Worm (Caenorhabditis elegans) whole organism, L4 larva: ENCODE results near the gene Y7A5A.20.

ENCODE experiments used
- D1046.2 ChIP-seq: fragments of 200-800 bp; sonication (Bioruptor generic); IDR thresholded peaks from 2 replicates; pipeline ENCODE4 v1.3.6; 2022; ENCODE audit warnings: missing genetic modification characterization, missing compliant biosample characterization
- F26F4.8 ChIP-seq: fragments of 200-800 bp; sonication (Bioruptor generic); conservative IDR thresholded peaks from 2 replicates; pipeline ENCODE4 v1.3.6; 2022; ENCODE audit warnings: missing genetic modification characterization, missing compliant biosample characterization
- F37D6.2 ChIP-seq: sonication (generic microtip); optimal IDR thresholded peaks from 2 replicates; lab custom pipeline; 2016; ENCODE audit warnings: mild to moderate bottlenecking, missing genetic modification characterization, missing compliant biosample characterization
- F49E8.2 ChIP-seq: sonication (generic microtip); optimal IDR thresholded peaks from 2 replicates; lab custom pipeline; 2016; ENCODE audit warnings: missing compliant biosample characterization, mild to moderate bottlenecking, missing genetic modification characterization, borderline replicate concordance
- R02D3.7 ChIP-seq: fragments of 150-350 bp; sonication (generic microtip); optimal IDR thresholded peaks from 3 replicates; lab custom pipeline; 2014; ENCODE audit warnings: missing biosample characterization, missing genetic modification characterization
- T20F7.1 ChIP-seq: fragments of 200-800 bp; sonication (Bioruptor generic); optimal IDR thresholded peaks from 2 replicates; lab custom pipeline; 2018; ENCODE audit warnings: mild to moderate bottlenecking, missing genetic modification characterization, missing compliant biosample characterization
- T26A8.4 ChIP-seq: fragments of 200-800 bp; sonication (Bioruptor generic); IDR thresholded peaks from 2 replicates; pipeline ENCODE4 v1.3.6; 2022; ENCODE audit warnings: missing genetic modification characterization, missing compliant biosample characterization
- Y105C5A.15 ChIP-seq: fragments of 200-800 bp; sonication (Bioruptor generic); IDR thresholded peaks from 2 replicates; pipeline ENCODE4 v1.3.6; 2022; ENCODE audit warnings: missing genetic modification characterization, missing compliant biosample characterization
- aha-1 ChIP-seq: fragments of 150-350 bp; peaks from one replicate; lab custom pipeline; 2014; ENCODE audit warnings: missing biosample characterization, missing genetic modification characterization
- ceh-20 ChIP-seq: fragments of 200-800 bp; sonication (Bioruptor generic); IDR thresholded peaks from 2 replicates; pipeline ENCODE4 v1.3.6; 2022; ENCODE audit warnings: missing genetic modification reagents, missing genetic modification characterization, missing compliant biosample characterization
- ceh-82 ChIP-seq: sonication (generic microtip); optimal IDR thresholded peaks from 2 replicates; lab custom pipeline; 2017; ENCODE audit warnings: missing biosample characterization, missing genetic modification characterization
- daf-16 ChIP-seq, 3 experiments: sonication (generic microtip); optimal IDR thresholded peaks; 2 replicates each; lab custom pipeline; 2016 to 2017; ENCODE audit warnings: missing genetic modification characterization in 3 of 3, missing genetic modification reagents in 3 of 3, mild to moderate bottlenecking in 2 of 3, missing compliant biosample characterization in 2 of 3, missing biosample characterization in 1 of 3, moderate library complexity in 1 of 3
- daf-8 ChIP-seq: fragments of 200-800 bp; sonication (Bioruptor generic); IDR thresholded peaks from 2 replicates; pipeline ENCODE4 v1.3.6; 2022; ENCODE audit warnings: missing genetic modification characterization, missing compliant biosample characterization
- dmd-6 ChIP-seq: fragments of 200-800 bp; sonication (Bioruptor generic); IDR thresholded peaks from 2 replicates; pipeline ENCODE4 v1.3.6; 2022; ENCODE audit warnings: missing genetic modification reagents, missing genetic modification characterization, missing compliant biosample characterization
- dmd-8 ChIP-seq: fragments of 200-800 bp; sonication (Bioruptor generic); IDR thresholded peaks from 2 replicates; pipeline ENCODE4 v1.3.6; 2022; ENCODE audit warnings: missing genetic modification characterization, missing compliant biosample characterization
- dmd-9 ChIP-seq: fragments of 200-800 bp; sonication (Bioruptor generic); IDR thresholded peaks from 2 replicates; pipeline ENCODE4 v1.3.6; 2022; ENCODE audit warnings: missing genetic modification reagents, missing genetic modification characterization, missing compliant biosample characterization
- dpl-1 ChIP-seq: fragments of 150-350 bp; optimal IDR thresholded peaks from 2 replicates; lab custom pipeline; 2014; ENCODE audit warnings: missing biosample characterization, missing genetic modification reagents, missing genetic modification characterization
- dve-1 ChIP-seq: sonication (generic microtip); optimal IDR thresholded peaks from 2 replicates; lab custom pipeline; 2017; ENCODE audit warnings: antibody characterized with exemption, mild to moderate bottlenecking, missing genetic modification characterization, missing compliant biosample characterization; ENCODE audit not compliant: insufficient read depth
- hif-1 ChIP-seq, 2 experiments: sonication (generic microtip); optimal IDR thresholded peaks; 2 replicates each; lab custom pipeline; 2016 to 2017; ENCODE audit warnings: missing compliant biosample characterization in 2 of 2, missing genetic modification characterization in 2 of 2, missing genetic modification reagents in 2 of 2, missing genotype in 2 of 2, mild to moderate bottlenecking in 1 of 2
- hlh-30 ChIP-seq: sonication (generic microtip); optimal IDR thresholded peaks from 2 replicates; lab custom pipeline; 2017; ENCODE audit warnings: antibody characterized with exemption, mild to moderate bottlenecking, missing genetic modification characterization, missing compliant biosample characterization; ENCODE audit not compliant: insufficient read depth
- hmg-1.1 ChIP-seq: fragments of 200-800 bp; sonication (Bioruptor generic); IDR thresholded peaks from 2 replicates; pipeline ENCODE4 v1.3.6; 2022; ENCODE audit warnings: missing genetic modification reagents, missing genetic modification characterization, missing compliant biosample characterization
- lin-1 ChIP-seq: fragments of 200-800 bp; sonication (Bioruptor generic); IDR thresholded peaks from 2 replicates; pipeline ENCODE4 v1.3.6; 2022; ENCODE audit warnings: missing genetic modification reagents, missing genetic modification characterization, missing compliant biosample characterization
- lin-13 ChIP-seq: fragments of 150-350 bp; optimal IDR thresholded peaks from 2 replicates; lab custom pipeline; 2014; ENCODE audit warnings: missing biosample characterization, missing genetic modification reagents, missing genetic modification characterization
- lin-15B ChIP-seq: fragments of 150-350 bp; sonication (generic microtip); optimal IDR thresholded peaks from 3 replicates; lab custom pipeline; 2014; ENCODE audit warnings: missing biosample characterization, missing genetic modification characterization
- lin-38 ChIP-seq: fragments of 200-800 bp; sonication (Bioruptor generic); IDR thresholded peaks from 2 replicates; pipeline ENCODE4 v1.3.6; 2022; ENCODE audit warnings: missing genetic modification reagents, missing genetic modification characterization, missing compliant biosample characterization
- lsy-2 ChIP-seq, 2 experiments: fragments of 150-350 bp in 1 of 2; sonication (generic microtip) in 1 of 2; optimal IDR thresholded peaks; 2 replicates each; lab custom pipeline; 2014 to 2017; ENCODE audit warnings: missing biosample characterization in 2 of 2, missing genetic modification characterization in 2 of 2
- madf-9 ChIP-seq: fragments of 200-800 bp; sonication (Bioruptor generic); conservative IDR thresholded peaks from 2 replicates; pipeline ENCODE4 v1.3.6; 2022; ENCODE audit warnings: missing genetic modification reagents, missing genetic modification characterization, missing compliant biosample characterization
- mdl-1 ChIP-seq, 2 experiments: fragments of 150-350 bp in 1 of 2; sonication (generic microtip) in 1 of 2; optimal IDR thresholded peaks; 2 replicates each; lab custom pipeline; 2014 to 2017; ENCODE audit warnings: missing biosample characterization in 2 of 2, missing genetic modification characterization in 2 of 2
- mep-1 ChIP-seq: fragments of 150-350 bp; sonication (generic microtip); optimal IDR thresholded peaks from 3 replicates; lab custom pipeline; 2014; ENCODE audit warnings: missing biosample characterization, missing genetic modification characterization
- mes-2 ChIP-seq: sonication (generic microtip); optimal IDR thresholded peaks from 2 replicates; lab custom pipeline; 2016; ENCODE audit warnings: missing genotype, mild to moderate bottlenecking, missing genetic modification characterization, missing compliant biosample characterization; ENCODE audit not compliant: poor library complexity, severe bottlenecking
- mxl-2 ChIP-seq: fragments of 200-800 bp; sonication (Bioruptor generic); conservative IDR thresholded peaks from 2 replicates; pipeline ENCODE4 v1.3.6; 2022; ENCODE audit warnings: missing genetic modification reagents, missing genetic modification characterization, missing compliant biosample characterization
- mxl-3 ChIP-seq: fragments of 200-800 bp; sonication (Bioruptor generic); optimal IDR thresholded peaks from 2 replicates; lab custom pipeline; 2018; ENCODE audit warnings: mild to moderate bottlenecking, missing genetic modification characterization, missing compliant biosample characterization
- nhr-10 ChIP-seq: fragments of 150-350 bp; optimal IDR thresholded peaks from 2 replicates; lab custom pipeline; 2014; ENCODE audit warnings: missing biosample characterization, missing genetic modification characterization
- nhr-11 ChIP-seq: fragments of 150-350 bp; optimal IDR thresholded peaks from 2 replicates; lab custom pipeline; 2014; ENCODE audit warnings: missing biosample characterization, missing genetic modification characterization
- nhr-25 ChIP-seq: sonication (generic microtip); optimal IDR thresholded peaks from 2 replicates; lab custom pipeline; 2017; ENCODE audit warnings: missing genetic modification characterization, mild to moderate bottlenecking, missing compliant biosample characterization, antibody characterized with exemption, moderate library complexity, borderline replicate concordance; ENCODE audit not compliant: insufficient read depth
- nhr-48 ChIP-seq: sonication (generic microtip); optimal IDR thresholded peaks from 2 replicates; lab custom pipeline; 2016; ENCODE audit warnings: mild to moderate bottlenecking, missing genetic modification characterization, missing compliant biosample characterization
- nhr-77 ChIP-seq: fragments of 150-350 bp; optimal IDR thresholded peaks from 2 replicates; lab custom pipeline; 2014; ENCODE audit warnings: missing biosample characterization, missing genetic modification characterization
- rbr-2 ChIP-seq: sonication (generic microtip); optimal IDR thresholded peaks from 2 replicates; lab custom pipeline; 2016; ENCODE audit warnings: missing genotype, missing genetic modification characterization, missing compliant biosample characterization
- set-16 ChIP-seq: fragments of 200-800 bp; sonication (Bioruptor generic); IDR thresholded peaks from 2 replicates; pipeline ENCODE4 v1.3.6; 2022; ENCODE audit warnings: missing genetic modification reagents, missing genetic modification characterization, missing compliant biosample characterization
- snpc-4 ChIP-seq: fragments of 150-350 bp; optimal IDR thresholded peaks from 2 replicates; lab custom pipeline; 2014; ENCODE audit warnings: missing biosample characterization, missing genetic modification characterization
- spr-1 ChIP-seq: sonication (generic microtip); optimal IDR thresholded peaks from 2 replicates; lab custom pipeline; 2016; ENCODE audit warnings: mild to moderate bottlenecking, missing genetic modification characterization, missing compliant biosample characterization
- spr-3 ChIP-seq: fragments of 200-800 bp; sonication (Bioruptor generic); optimal IDR thresholded peaks from 2 replicates; lab custom pipeline; 2018; ENCODE audit warnings: mild to moderate bottlenecking, missing genetic modification characterization, missing compliant biosample characterization
- tag-97 ChIP-seq: fragments of 200-800 bp; sonication (Bioruptor generic); IDR thresholded peaks from 2 replicates; pipeline ENCODE4 v1.3.6; 2022; ENCODE audit warnings: missing genetic modification characterization, missing compliant biosample characterization
- unc-130 ChIP-seq: sonication (generic microtip); optimal IDR thresholded peaks from 2 replicates; lab custom pipeline; 2016; ENCODE audit warnings: missing genetic modification reagents, missing genetic modification characterization, missing compliant biosample characterization
- unc-62 ChIP-seq, 3 experiments: fragments of 150-350 bp in 1 of 3; sonication (generic microtip); optimal IDR thresholded peaks in 2 of 3; peaks in 1 of 3; 1 replicate in 1 of 3; 2 replicates in 2 of 3; lab custom pipeline; 2014 to 2017; ENCODE audit warnings: missing biosample characterization in 3 of 3, missing genetic modification characterization in 3 of 3, missing genetic modification reagents in 3 of 3, missing genotype in 1 of 3
- ztf-7 ChIP-seq: fragments of 150-350 bp; optimal IDR thresholded peaks from 2 replicates; lab custom pipeline; 2014; ENCODE audit warnings: missing biosample characterization, missing genetic modification characterization

Gene Y7A5A.20

ce11 chrX:15848867-15849266 is 20.7 kb downstream of the Y7A5A.20 start:
- TF ChIP-seq ceh-82: no peak
- TF ChIP-seq mep-1 (tag; lab: Kevin White, UChicago): no peak
- no peak for TF ChIP-seq spr-3 (GFP tag; lab: Kevin White, UChicago)
- no peak for TF ChIP-seq F26F4.8 (GFP tag; lab: Robert Waterston, UW)
- TF ChIP-seq ceh-20: no peak
- TF ChIP-seq spr-1 (tag; lab: Kevin White, UChicago): no peak

ce11 chrX:15849397-15849935 is 21.3 kb downstream of the Y7A5A.20 start, which contains the start of gene acl-1:
TSS of gene acl-1 (plus strand) at chrX:15849885.
- TF ChIP-seq F37D6.2 (peak; percentile 76), lin-15B (tag; lab: Kevin White, UChicago) (peak; percentile 47), lin-1 (GFP tag; lab: Robert Waterston, UW) (no peak), dmd-8 (GFP tag; lab: Robert Waterston, UW) (no peak), D1046.2 (GFP tag; lab: Robert Waterston, UW) (0 out of 2 replicates have a peak, but pooled peaks have one; percentile 38), nhr-11 (tag; lab: Kevin White, UChicago) (no peak), R02D3.7 (tag; lab: Kevin White, UChicago) (peak; percentile 79), dve-1 (tag; lab: Kevin White, UChicago) (peak; percentile 25), mxl-2 (GFP tag; lab: Robert Waterston, UW) (no peak), hlh-30 (tag; lab: Kevin White, UChicago) (peak; percentile 9), aha-1 (peak; percentile 92), T20F7.1 (GFP tag; lab: Kevin White, UChicago) (peak; percentile 99), mxl-3 (GFP tag; lab: Kevin White, UChicago) (peak; percentile 26), spr-3 (GFP tag; lab: Kevin White, UChicago) (peak; percentile 43), tag-97 (GFP tag; lab: Robert Waterston, UW) (no peak), mep-1 (tag; lab: Kevin White, UChicago) (peak; percentile 69), hif-1 (tag; optimal IDR thresholded peaks at IDR 0.05; lab: Kevin White, UChicago) (peak in 1 of 2 experiments; percentile 85), unc-62 (GFP tag; optimal IDR thresholded peaks at IDR 0.05 in 1 of 2; lab: Kevin White, UChicago) (peak in 1 of 2 experiments; percentile 43), unc-62 (tag; optimal IDR thresholded peaks at IDR 0.05; lab: Kevin White, UChicago) (no peak), dmd-6 (peak; percentile 31; the same call in 1 of the 2 replicates), set-16 (GFP tag; lab: Robert Waterston, UW) (no peak), mdl-1 (tag; optimal IDR thresholded peaks at IDR 0.05; lab: Kevin White, UChicago) (peak in 1 of 2 experiments; percentile 46), dpl-1 (GFP tag; lab: Kevin White, UChicago) (peak; percentile 51), madf-9 (0 out of 2 replicates have a peak, but pooled peaks have one; percentile 33), daf-16 (GFP tag; optimal IDR thresholded peaks at IDR 0.05; lab: Kevin White, UChicago) (peak in 1 of 2 experiments; percentile 29), daf-16 (tag; optimal IDR thresholded peaks at IDR 0.05; lab: Kevin White, UChicago) (no peak), lsy-2 (tag; optimal IDR thresholded peaks at IDR 0.05; lab: Kevin White, UChicago) (peak; percentile 45 to 85), dmd-9 (GFP tag; lab: Robert Waterston, UW) (peak; percentile 77), unc-130 (GFP tag; lab: Kevin White, UChicago) (no peak), snpc-4 (tag; lab: Kevin White, UChicago) (no peak), ztf-7 (tag; lab: Kevin White, UChicago) (no peak), F49E8.2 (tag; lab: Kevin White, UChicago) (no peak), nhr-77 (tag; lab: Kevin White, UChicago) (peak; percentile 11), T26A8.4 (GFP tag; lab: Robert Waterston, UW) (peak; percentile 47; the same call in 1 of the 2 replicates), Y105C5A.15 (GFP tag; lab: Robert Waterston, UW) (no peak), mes-2 (tag; lab: Kevin White, UChicago) (peak; percentile 85), nhr-10 (tag; lab: Kevin White, UChicago) (no peak), daf-8 (GFP tag; lab: Robert Waterston, UW) (no peak), rbr-2 (peak; percentile 84), hmg-1.1 (GFP tag; lab: Robert Waterston, UW) (peak; percentile 75), lin-13 (GFP tag; lab: Kevin White, UChicago) (peak; percentile 14), nhr-25 (tag; lab: Kevin White, UChicago) (peak; percentile 36), ceh-20 (0 out of 2 replicates have a peak, but pooled peaks have one; percentile 18), lin-38 (GFP tag; lab: Robert Waterston, UW) (peak; percentile 53), nhr-48 (tag; lab: Kevin White, UChicago) (peak; percentile 52)
